Fruit fly (Drosophila melanogaster) whole organism, wandering third instar larva: Measurements from ENCODE around the gene CG7370.

Experiments
- CG32264 ChIP-seq: fragments of 200-800 bp; sonication (Bioruptor generic); optimal IDR thresholded peaks from 2 replicates; lab custom pipeline; 2016; ENCODE audit warnings: missing biosample characterization, missing genetic modification characterization
- HLH106 ChIP-seq: fragments of 200-800 bp; optimal IDR thresholded peaks from 3 replicates; lab custom pipeline; 2019; ENCODE audit warnings: missing biosample characterization, mild to moderate bottlenecking, missing genetic modification characterization, moderate library complexity
- Hr78 ChIP-seq: fragments of >200 bp; optimal IDR thresholded peaks from 2 replicates; lab custom pipeline; 2017; ENCODE audit warnings: missing biosample characterization, missing genetic modification characterization
- Hr83 ChIP-seq: fragments of 200-300 bp; sonication (Bioruptor generic); optimal IDR thresholded peaks from 2 replicates; lab custom pipeline; 2016; ENCODE audit warnings: missing biosample characterization, mild to moderate bottlenecking, missing genetic modification characterization, moderate library complexity; ENCODE audit not compliant: poor library complexity, severe bottlenecking
- N ChIP-seq: fragments of >200 bp; optimal IDR thresholded peaks from 2 replicates; lab custom pipeline; 2018; ENCODE audit warnings: missing biosample characterization, missing external identifiers, missing genetic modification characterization
- Vsx2 ChIP-seq: fragments of 200-300, 225-300 bp; sonication (Bioruptor generic); optimal IDR thresholded peaks from 2 replicates; lab custom pipeline; 2018; ENCODE audit warnings: missing biosample characterization, missing genetic modification characterization; ENCODE audit not compliant: partially characterized antibody
- lola ChIP-seq: fragments of >200 bp; optimal IDR thresholded peaks from 2 replicates; lab custom pipeline; 2017; ENCODE audit warnings: missing biosample characterization, missing genetic modification characterization
- usp ChIP-seq: fragments of >200 bp; optimal IDR thresholded peaks from 2 replicates; lab custom pipeline; 2017; ENCODE audit warnings: missing biosample characterization, missing genetic modification characterization

dm6 chr3L:21813598-21813997, 44.0 kb downstream of the CG7370 start, which contains the start of gene CG43895:
- TF ChIP-seq Hr83 (GFP tag; lab: Kevin White, UChicago) = no peak
- no peak for TF ChIP-seq lola (GFP tag; lab: Kevin White, UChicago)
- TF ChIP-seq Vsx2 (GFP tag; lab: Kevin White, UChicago) = no peak
- no peak for TF ChIP-seq CG32264 (GFP tag; lab: Kevin White, UChicago)
- no peak for TF ChIP-seq Hr78 (GFP tag; lab: Kevin White, UChicago)
- no peak for TF ChIP-seq HLH106 (tag; lab: Kevin White, UChicago)
- TF ChIP-seq N = no peak
- no peak for TF ChIP-seq usp (GFP tag; lab: Kevin White, UChicago)
